Worm (Caenorhabditis elegans) whole organism, mixed stage, embryonic: ENCODE results near the gene idpa-1.

ENCODE experiments used
- M03D4.4 ChIP-seq: sonication (generic microtip); optimal IDR thresholded peaks from 2 replicates; lab custom pipeline; 2017; ENCODE audit warnings: mild to moderate bottlenecking, missing genetic modification characterization, missing compliant biosample characterization
- bed-3 ChIP-seq: fragments of 200-800 bp; sonication (Bioruptor generic); optimal IDR thresholded peaks from 3 replicates; lab custom pipeline; 2018; ENCODE audit warnings: mild to moderate bottlenecking, missing genetic modification characterization, moderate library complexity, missing compliant biosample characterization
- blmp-1 ChIP-seq: fragments of 150-350 bp; optimal IDR thresholded peaks from 2 replicates; lab custom pipeline; 2014; ENCODE audit warnings: missing biosample characterization, missing genetic modification characterization
- ceh-83 ChIP-seq: fragments of 200-800 bp; sonication (Bioruptor generic); optimal IDR thresholded peaks from 2 replicates; lab custom pipeline; 2018; ENCODE audit warnings: mild to moderate bottlenecking, missing genetic modification characterization, missing compliant biosample characterization
- ces-1 ChIP-seq: fragments of 150-350 bp; optimal IDR thresholded peaks from 2 replicates; lab custom pipeline; 2014; ENCODE audit warnings: missing biosample characterization, missing genetic modification reagents, missing genetic modification characterization
- cnd-1 ChIP-seq: fragments of 200-800 bp; sonication (Bioruptor generic); optimal IDR thresholded peaks from 2 replicates; lab custom pipeline; 2018; ENCODE audit warnings: mild to moderate bottlenecking, missing genetic modification characterization, missing compliant biosample characterization
- drap-1 ChIP-seq: fragments of 200-800 bp; sonication (Bioruptor generic); optimal IDR thresholded peaks from 3 replicates; lab custom pipeline; 2018; ENCODE audit warnings: mild to moderate bottlenecking, missing genetic modification characterization, missing compliant biosample characterization
- elt-1 ChIP-seq: sonication (generic microtip); optimal IDR thresholded peaks from 2 replicates; lab custom pipeline; 2017; ENCODE audit warnings: missing genetic modification characterization, mild to moderate bottlenecking, missing compliant biosample characterization, antibody characterized with exemption, moderate library complexity, borderline replicate concordance; ENCODE audit not compliant: insufficient read depth
- elt-3 ChIP-seq: fragments of 150-350 bp; optimal IDR thresholded peaks from 2 replicates; lab custom pipeline; 2014; ENCODE audit warnings: missing biosample characterization, missing genetic modification characterization
- flh-1 ChIP-seq: fragments of 200-800 bp; sonication (Bioruptor generic); optimal IDR thresholded peaks from 2 replicates; lab custom pipeline; 2018; ENCODE audit warnings: mild to moderate bottlenecking, missing genetic modification characterization, moderate library complexity, missing compliant biosample characterization
- ham-2 ChIP-seq: fragments of 200-800 bp; sonication (Bioruptor generic); optimal IDR thresholded peaks from 2 replicates; lab custom pipeline; 2018; ENCODE audit warnings: mild to moderate bottlenecking, missing genetic modification characterization, missing compliant biosample characterization
- lin-13 ChIP-seq: fragments of 150-350 bp; optimal IDR thresholded peaks from 2 replicates; lab custom pipeline; 2014; ENCODE audit warnings: missing biosample characterization, missing genetic modification characterization
- lin-32 ChIP-seq: fragments of 200-800 bp; sonication (Bioruptor generic); optimal IDR thresholded peaks from 2 replicates; lab custom pipeline; 2018; ENCODE audit warnings: mild to moderate bottlenecking, missing genetic modification characterization, missing compliant biosample characterization
- lsy-2 ChIP-seq: fragments of 150-350 bp; optimal IDR thresholded peaks from 2 replicates; lab custom pipeline; 2014; ENCODE audit warnings: missing biosample characterization, missing genetic modification characterization
- mab-5 ChIP-seq: fragments of 150-350 bp; optimal IDR thresholded peaks from 2 replicates; lab custom pipeline; 2014; ENCODE audit warnings: missing biosample characterization, missing genetic modification characterization
- mls-2 ChIP-seq: sonication (generic microtip); optimal IDR thresholded peaks from 2 replicates; lab custom pipeline; 2016; ENCODE audit warnings: mild to moderate bottlenecking, missing genetic modification characterization, moderate library complexity, missing compliant biosample characterization
- nhr-12 ChIP-seq: fragments of 150-350 bp; optimal IDR thresholded peaks from 2 replicates; lab custom pipeline; 2014; ENCODE audit warnings: missing biosample characterization, missing genetic modification characterization
- nhr-2 ChIP-seq: fragments of 150-350 bp; optimal IDR thresholded peaks from 2 replicates; lab custom pipeline; 2014; ENCODE audit warnings: missing biosample characterization, missing genetic modification characterization
- nhr-237 ChIP-seq: fragments of 150-350 bp; optimal IDR thresholded peaks from 2 replicates; lab custom pipeline; 2014; ENCODE audit warnings: missing biosample characterization, missing genetic modification characterization
- nhr-28 ChIP-seq: fragments of 150-350 bp; optimal IDR thresholded peaks from 2 replicates; lab custom pipeline; 2014; ENCODE audit warnings: missing biosample characterization, missing genetic modification characterization
- nhr-76 ChIP-seq: sonication (generic microtip); optimal IDR thresholded peaks from 2 replicates; lab custom pipeline; 2017; ENCODE audit warnings: missing biosample characterization, missing genetic modification characterization
- pha-4 ChIP-seq: fragments of 150-350 bp; optimal IDR thresholded peaks from 2 replicates; lab custom pipeline; 2018; ENCODE audit warnings: missing biosample characterization, missing genetic modification reagents, missing genetic modification characterization
- sem-2 ChIP-seq: fragments of 200-800 bp; sonication (Bioruptor generic); optimal IDR thresholded peaks from 2 replicates; lab custom pipeline; 2018; ENCODE audit warnings: mild to moderate bottlenecking, missing genetic modification characterization, missing compliant biosample characterization
- snpc-4 ChIP-seq: fragments of 150-350 bp; optimal IDR thresholded peaks from 2 replicates; lab custom pipeline; 2014; ENCODE audit warnings: missing biosample characterization, missing genetic modification characterization
- tbx-8 ChIP-seq: fragments of 200-800 bp; sonication (Bioruptor generic); optimal IDR thresholded peaks from 2 replicates; lab custom pipeline; 2018; ENCODE audit warnings: mild to moderate bottlenecking, missing genetic modification characterization, moderate library complexity, missing compliant biosample characterization
- unc-120 ChIP-seq: sonication (generic microtip); optimal IDR thresholded peaks from 2 replicates; lab custom pipeline; 2017; ENCODE audit warnings: missing genetic modification characterization, missing compliant biosample characterization; ENCODE audit not compliant: poor library complexity, severe bottlenecking
- unc-62 ChIP-seq: fragments of 150-350 bp; optimal IDR thresholded peaks from 2 replicates; lab custom pipeline; 2014; ENCODE audit warnings: missing biosample characterization, missing genetic modification reagents, missing genetic modification characterization
- zip-8 ChIP-seq: fragments of 150-350 bp; optimal IDR thresholded peaks from 2 replicates; lab custom pipeline; 2014; ENCODE audit warnings: missing biosample characterization, missing genetic modification characterization

Gene idpa-1

DNA sequence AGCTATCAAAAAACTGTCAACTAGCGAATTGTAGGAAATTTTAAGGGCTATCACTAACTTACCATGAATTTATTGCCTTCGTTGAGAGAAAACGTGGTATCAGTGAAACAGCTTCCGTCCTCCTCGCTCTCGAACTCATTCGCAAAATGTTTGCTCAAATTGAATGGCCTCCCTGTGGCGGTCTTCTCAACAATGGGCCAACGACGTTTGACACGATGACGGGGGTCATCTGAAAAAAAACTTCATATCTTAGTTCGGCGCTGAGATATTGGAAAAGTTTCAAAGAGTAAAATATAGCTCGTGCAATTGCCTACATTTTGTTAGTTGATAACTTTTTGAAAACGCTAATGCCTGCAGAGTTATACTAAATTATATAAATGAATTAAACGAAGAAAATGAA, 40.6 kb upstream of the idpa-1 start:
- no peak for TF ChIP-seq unc-62
- TF ChIP-seq flh-1 = no peak
- TF ChIP-seq mls-2 (tag; lab: Kevin White, UChicago) = no peak
- no peak for TF ChIP-seq nhr-76 (tag; lab: Kevin White, UChicago)
- no peak for TF ChIP-seq blmp-1 (tag; lab: Kevin White, UChicago)
- TF ChIP-seq drap-1 (GFP tag; lab: Kevin White, UChicago) = no peak
- no peak for TF ChIP-seq tbx-8 (GFP tag; lab: Kevin White, UChicago)
- no peak for TF ChIP-seq nhr-28 (tag; lab: Kevin White, UChicago)
- no peak for TF ChIP-seq mab-5 (tag; lab: Kevin White, UChicago)
- TF ChIP-seq sem-2 (GFP tag; lab: Kevin White, UChicago) = no peak
- no peak for TF ChIP-seq nhr-237 (tag; lab: Kevin White, UChicago)
- no peak for TF ChIP-seq bed-3 (GFP tag; lab: Kevin White, UChicago)
- TF ChIP-seq nhr-2 (tag; lab: Kevin White, UChicago) = no peak
- TF ChIP-seq lin-32 = no peak
- TF ChIP-seq cnd-1 (tag; lab: Kevin White, UChicago) = no peak
- no peak for TF ChIP-seq ces-1 (GFP tag; lab: Kevin White, UChicago)
- no peak for TF ChIP-seq ceh-83

DNA sequence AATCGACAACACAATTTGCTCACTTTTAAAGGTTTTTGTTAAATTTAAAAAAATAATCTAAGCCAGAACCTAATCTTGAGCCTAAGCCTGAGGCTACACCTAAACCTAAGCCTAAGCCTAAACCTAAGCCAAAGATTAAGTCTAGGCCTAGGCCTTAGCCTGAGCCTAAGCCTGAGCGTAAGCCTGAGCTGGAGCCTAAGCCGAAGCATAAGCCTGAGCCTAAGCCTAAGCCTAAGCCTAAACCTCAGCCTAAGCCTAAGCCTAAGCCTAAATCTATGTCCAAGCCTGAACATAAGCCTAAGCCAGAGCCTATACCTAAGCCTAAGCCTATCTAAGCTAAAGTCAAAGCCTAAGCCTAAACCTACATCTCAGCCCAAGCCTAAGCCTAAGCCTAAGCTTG, 36.8 kb upstream of the idpa-1 start:
- TF ChIP-seq snpc-4 (tag; lab: Kevin White, UChicago) (no peak), elt-1 (no peak), pha-4 (tag; lab: Kevin White, UChicago) (no peak), lin-32 (no peak), sem-2 (GFP tag; lab: Kevin White, UChicago) (no peak), M03D4.4 (no peak), ces-1 (GFP tag; lab: Kevin White, UChicago) (no peak), lin-13 (tag; lab: Kevin White, UChicago) (no peak), mab-5 (tag; lab: Kevin White, UChicago) (no peak)

DNA sequence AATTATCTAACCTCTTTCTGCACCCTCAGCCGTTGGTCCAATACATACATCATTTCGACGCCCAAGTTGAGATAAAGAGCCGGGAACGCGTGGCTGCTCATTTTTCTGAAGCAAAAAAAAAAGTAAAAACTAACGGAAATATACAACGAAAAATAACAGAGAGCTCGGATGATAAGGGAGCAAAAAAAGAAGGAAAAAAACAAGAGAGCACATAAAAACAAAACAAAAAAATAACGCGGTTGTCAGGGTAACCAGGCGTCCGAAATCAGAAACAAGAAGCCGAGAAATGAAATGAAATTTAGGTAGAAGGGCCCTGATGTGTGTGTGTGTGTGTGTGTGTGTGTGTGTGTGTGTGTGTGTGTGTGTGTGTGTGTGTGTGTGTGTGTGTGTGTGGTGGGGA, 23.6 kb upstream of the idpa-1 start, which contains the start of gene R10F2.5:
Gene R10F2.5, minus strand, starts transcription at position 101 of the 400 bp plus-strand sequence.
- TF ChIP-seq ham-2 (GFP tag; lab: Kevin White, UChicago) (no peak), blmp-1 (tag; lab: Kevin White, UChicago) (no peak), bed-3 (GFP tag; lab: Kevin White, UChicago) (no peak), nhr-12 (tag; lab: Kevin White, UChicago) (no peak), snpc-4 (tag; lab: Kevin White, UChicago) (no peak), cnd-1 (tag; lab: Kevin White, UChicago) (no peak)

DNA sequence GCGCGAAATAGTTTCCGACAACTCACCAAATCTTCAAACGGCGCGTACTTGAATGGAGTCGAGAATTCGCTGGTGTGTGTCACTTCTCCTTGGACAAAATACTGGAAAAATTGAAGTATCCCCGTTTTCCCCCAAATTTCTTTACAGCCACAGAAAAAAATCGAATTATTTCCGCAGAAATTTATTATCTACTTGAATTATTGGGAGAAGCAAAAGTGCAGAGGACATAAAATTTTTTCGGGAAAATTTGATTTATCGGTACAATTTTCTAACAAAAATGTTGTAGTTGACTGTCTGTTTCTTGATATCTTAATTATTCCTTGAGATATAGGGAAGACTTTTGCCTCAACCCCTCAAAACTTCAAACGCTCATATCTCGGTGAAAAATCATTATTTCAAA, 22.0 kb upstream of the idpa-1 start, which contains the start of gene R10F2.4:
Gene R10F2.4, minus strand, starts transcription at position 101 of the 400 bp plus-strand sequence.
- TF ChIP-seq drap-1 (GFP tag; lab: Kevin White, UChicago) = no peak
- no peak for TF ChIP-seq lin-32
- TF ChIP-seq cnd-1 (tag; lab: Kevin White, UChicago) = no peak
- TF ChIP-seq elt-3 (tag; lab: Kevin White, UChicago) = no peak
- TF ChIP-seq lsy-2 (tag; lab: Kevin White, UChicago) = no peak
- TF ChIP-seq nhr-12 (tag; lab: Kevin White, UChicago) = no peak
- TF ChIP-seq mab-5 (tag; lab: Kevin White, UChicago) = no peak

DNA sequence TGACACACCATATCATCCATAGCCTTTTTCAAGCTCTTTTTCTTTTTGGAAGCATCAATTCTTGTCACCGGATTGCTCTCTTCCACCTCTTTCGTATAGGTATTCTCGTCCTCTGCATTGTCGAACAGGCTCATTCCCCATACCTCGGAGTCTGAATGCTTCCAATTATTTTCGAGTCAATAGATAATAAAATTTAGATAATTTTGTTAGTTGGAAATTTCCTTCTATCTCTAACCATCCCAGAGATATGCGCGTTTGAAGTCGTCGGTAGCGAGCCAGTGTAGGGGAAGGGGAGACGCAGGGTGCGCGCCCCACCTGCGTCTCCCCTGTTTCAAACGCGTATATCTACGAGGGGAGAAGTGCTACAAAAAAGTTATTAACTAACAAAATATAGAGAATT, 19.8 kb upstream of the idpa-1 start:
- TF ChIP-seq nhr-237 (tag; lab: Kevin White, UChicago) = no peak
- peak; percentile 90 for TF ChIP-seq ces-1 (GFP tag; lab: Kevin White, UChicago)

DNA sequence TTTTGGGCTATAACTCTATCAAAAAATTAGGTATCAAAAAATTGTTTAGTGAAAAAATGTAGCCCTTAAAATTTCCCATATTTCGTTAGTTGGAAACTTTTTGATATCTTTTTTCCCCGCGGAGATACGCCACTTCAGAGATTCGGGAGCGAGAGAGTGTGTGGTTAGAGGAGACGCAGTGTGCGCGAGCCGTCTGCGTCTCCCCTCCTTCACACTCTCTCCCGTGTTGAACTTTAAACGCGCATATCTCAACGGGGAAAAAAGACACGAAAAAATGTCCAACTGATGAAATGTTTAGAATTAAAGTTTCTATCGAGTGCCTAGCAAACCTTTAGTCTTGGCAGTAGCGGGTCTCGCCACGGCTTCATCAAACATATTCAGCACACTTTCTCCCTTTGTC, 19.3 kb upstream of the idpa-1 start:
- no peak for TF ChIP-seq mls-2 (tag; lab: Kevin White, UChicago)
- no peak for TF ChIP-seq ceh-83
- no peak for TF ChIP-seq bed-3 (GFP tag; lab: Kevin White, UChicago)
- TF ChIP-seq snpc-4 (tag; lab: Kevin White, UChicago) = no peak
- TF ChIP-seq nhr-237 (tag; lab: Kevin White, UChicago) = no peak
- no peak for TF ChIP-seq unc-62
- TF ChIP-seq lin-13 (tag; lab: Kevin White, UChicago) = no peak
- no peak for TF ChIP-seq ham-2 (GFP tag; lab: Kevin White, UChicago)
- no peak for TF ChIP-seq elt-1
- TF ChIP-seq tbx-8 (GFP tag; lab: Kevin White, UChicago) = no peak
- no peak for TF ChIP-seq unc-120 (tag; lab: Kevin White, UChicago)
- no peak for TF ChIP-seq nhr-28 (tag; lab: Kevin White, UChicago)
- no peak for TF ChIP-seq mab-5 (tag; lab: Kevin White, UChicago)
- no peak for TF ChIP-seq blmp-1 (tag; lab: Kevin White, UChicago)
- TF ChIP-seq cnd-1 (tag; lab: Kevin White, UChicago) = no peak
- TF ChIP-seq zip-8 = no peak
